Fruit fly (Drosophila melanogaster): Measurements from ENCODE around the gene milt.
A peak's percentile ranks its signal among the peaks of the same experiment; 100 is the strongest.

milt gene

dm6 chr2L:7047703-7048102, 10.1 kb downstream of the milt start:
- no peak for TF ChIP-seq brk (GFP tag; optimal IDR thresholded peaks at IDR 0.05)
- no peak for TF ChIP-seq Vsx2 (GFP tag; optimal IDR thresholded peaks at IDR 0.05; ENCODE audit: partially characterized antibody)
- TF ChIP-seq OdsH (GFP tag; optimal IDR thresholded peaks at IDR 0.05), result peak; percentile 17
- TF ChIP-seq Dfd (GFP tag; optimal IDR thresholded peaks at IDR 0.05), result no peak
- no peak for TF ChIP-seq psq (GFP tag; optimal IDR thresholded peaks at IDR 0.05)
- TF ChIP-seq CG9705 (GFP tag; optimal IDR thresholded peaks at IDR 0.05), result no peak

DNA sequence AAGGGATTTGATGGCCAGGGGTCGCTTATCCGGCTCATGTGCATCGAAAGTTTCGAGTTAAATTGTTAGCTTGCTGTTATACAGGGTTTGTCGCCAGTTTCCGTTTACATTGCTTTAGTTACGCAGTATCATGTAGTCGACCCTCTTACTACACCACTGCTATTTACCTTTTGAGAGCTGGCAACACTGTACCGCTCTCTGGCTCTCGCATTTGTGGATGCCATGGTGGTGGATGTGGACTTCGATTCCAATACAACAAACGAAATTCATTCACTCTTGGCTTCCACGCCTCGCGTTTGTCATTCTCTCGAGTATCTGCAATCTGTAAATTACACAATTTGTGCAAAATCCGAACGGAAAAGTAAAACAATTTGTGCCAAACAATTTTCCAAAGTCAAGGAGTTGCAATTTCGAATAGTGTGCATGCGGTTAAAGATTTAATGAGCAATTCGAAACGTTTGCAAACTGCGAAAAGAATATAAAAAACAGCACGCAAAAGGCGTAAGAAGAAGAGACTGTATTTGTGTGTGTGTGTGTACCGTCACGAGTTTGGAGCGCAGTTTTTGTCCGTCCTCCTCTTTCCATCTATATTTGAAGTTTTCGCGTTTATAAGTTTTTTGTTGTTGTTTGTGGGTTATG, 11.5 kb downstream of the milt start:
- TF ChIP-seq Hr83 (GFP tag; optimal IDR thresholded peaks at IDR 0.05; ENCODE audit: poor library complexity, severe bottlenecking) (peak; percentile 67), lola (GFP tag; optimal IDR thresholded peaks at IDR 0.05) (no peak), woc (GFP tag; optimal IDR thresholded peaks at IDR 0.05) (peak; percentile 78), psq (GFP tag; optimal IDR thresholded peaks at IDR 0.05) (peak; percentile 37), Dif (GFP tag; optimal IDR thresholded peaks at IDR 0.05; ENCODE audit: partially characterized antibody) (peak; percentile 60), Vsx2 (GFP tag; optimal IDR thresholded peaks at IDR 0.05; ENCODE audit: partially characterized antibody) (no peak), Abd-B (GFP tag; optimal IDR thresholded peaks at IDR 0.05) (no peak), jim (GFP tag; optimal IDR thresholded peaks at IDR 0.05) (no peak), dl (GFP tag; optimal IDR thresholded peaks at IDR 0.05; ENCODE audit: insufficient read depth in 1 of 2, partially characterized antibody in 2 of 2) (peak in 1 of 2 experiments; percentile 39), fru (GFP tag; optimal IDR thresholded peaks at IDR 0.05) (peak; percentile 1), pan (optimal IDR thresholded peaks at IDR 0.05) (no peak), GATAd (GFP tag; optimal IDR thresholded peaks at IDR 0.05) (no peak), foxo (GFP tag; optimal IDR thresholded peaks at IDR 0.05) (peak; percentile 1 to 15), CG9705 (GFP tag; optimal IDR thresholded peaks at IDR 0.05) (no peak), CG32264 (GFP tag; optimal IDR thresholded peaks at IDR 0.05) (no peak), Sp1 (GFP tag; optimal IDR thresholded peaks at IDR 0.05) (peak; percentile 60), h (GFP tag; optimal IDR thresholded peaks at IDR 0.05) (peak; percentile 16), Hnf4 (GFP tag; optimal IDR thresholded peaks at IDR 0.05) (peak; percentile 65), Rel (GFP tag; optimal IDR thresholded peaks at IDR 0.05) (no peak), Rel (tag; optimal IDR thresholded peaks at IDR 0.05) (peak; percentile 41), brk (GFP tag; optimal IDR thresholded peaks at IDR 0.05) (peak; percentile 13), Mio (GFP tag; optimal IDR thresholded peaks at IDR 0.05) (no peak), HLH106 (tag; optimal IDR thresholded peaks at IDR 0.05) (peak; percentile 5)

- TF ChIP-seq GATAd (GFP tag; optimal IDR thresholded peaks at IDR 0.05) (no peak), fru (GFP tag; optimal IDR thresholded peaks at IDR 0.05) (no peak), Dif (GFP tag; optimal IDR thresholded peaks at IDR 0.05; ENCODE audit: partially characterized antibody) (no peak), Rel (GFP tag; optimal IDR thresholded peaks at IDR 0.05) (no peak), Rel (tag; optimal IDR thresholded peaks at IDR 0.05) (no peak), lola (GFP tag; optimal IDR thresholded peaks at IDR 0.05) (no peak), Jra (GFP tag; optimal IDR thresholded peaks at IDR 0.05) (no peak), sv (GFP tag; optimal IDR thresholded peaks at IDR 0.05) (no peak), jim (GFP tag; optimal IDR thresholded peaks at IDR 0.05) (no peak), Myc (optimal IDR thresholded peaks at IDR 0.05) (no peak), sage (GFP tag; optimal IDR thresholded peaks at IDR 0.05) (no peak), Hnf4 (GFP tag; optimal IDR thresholded peaks at IDR 0.05) (no peak), tai (GFP tag; optimal IDR thresholded peaks at IDR 0.05) (no peak), Dfd (GFP tag; optimal IDR thresholded peaks at IDR 0.05) (no peak), CG32264 (GFP tag; optimal IDR thresholded peaks at IDR 0.05) (no peak), Hr83 (GFP tag; optimal IDR thresholded peaks at IDR 0.05; ENCODE audit: poor library complexity, severe bottlenecking) (no peak), Hr78 (GFP tag; optimal IDR thresholded peaks at IDR 0.05) (no peak), dmrt93B (GFP tag; optimal IDR thresholded peaks at IDR 0.05) (no peak), CG9705 (GFP tag; optimal IDR thresholded peaks at IDR 0.05) (no peak), h (GFP tag; optimal IDR thresholded peaks at IDR 0.05) (no peak), brk (GFP tag; optimal IDR thresholded peaks at IDR 0.05) (no peak)
Observed at dm6 chr2L:7049680-7050289, 12.2 kb downstream of the milt start.

Data from whole organism, wandering third instar larva.